Worm (Caenorhabditis elegans): Measurements from ENCODE around the gene T07D3.2.

DNA sequence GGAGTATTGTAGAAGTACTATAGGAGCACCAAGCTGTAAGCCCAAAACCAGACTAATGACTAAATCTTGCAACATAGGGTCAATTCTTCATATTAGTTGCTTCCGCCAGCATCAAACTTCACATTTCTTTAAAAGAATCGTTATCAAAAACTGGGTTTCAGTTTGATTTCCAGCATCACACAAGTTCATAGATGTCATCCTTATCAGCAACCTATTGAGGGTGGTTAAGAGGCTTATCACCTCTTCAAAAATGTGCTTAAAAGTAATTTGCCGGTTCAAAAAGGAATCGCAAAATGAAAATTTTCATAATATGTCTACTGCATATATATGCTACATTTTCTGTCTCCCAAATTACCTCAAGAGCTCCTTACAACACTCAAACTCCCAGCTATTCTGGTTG, 42.0 kb downstream of the T07D3.2 start, which contains the start of gene clec-43:
- peak; percentile 71 for TF ChIP-seq fos-1 (tag; optimal IDR thresholded peaks at IDR 0.05)
- TF ChIP-seq ceh-82 (tag; optimal IDR thresholded peaks at IDR 0.05) = no peak
- TF ChIP-seq elt-3 (tag; optimal IDR thresholded peaks at IDR 0.05) = no peak
- TF ChIP-seq nhr-77 (tag; optimal IDR thresholded peaks at IDR 0.05) = no peak
- TF ChIP-seq sma-3 (GFP tag; optimal IDR thresholded peaks at IDR 0.05) = no peak
- TF ChIP-seq aly-2 (tag; optimal IDR thresholded peaks at IDR 0.05) = no peak
- TF ChIP-seq lsy-2 (tag; optimal IDR thresholded peaks at IDR 0.05) = no peak
- no peak for TF ChIP-seq F13H6.1 (tag; optimal IDR thresholded peaks at IDR 0.05)
- no peak for TF ChIP-seq nhr-237 (tag; optimal IDR thresholded peaks at IDR 0.05)
- TF ChIP-seq blmp-1 (tag; optimal IDR thresholded peaks at IDR 0.05; ENCODE audit: insufficient read depth) = no peak
- TF ChIP-seq snpc-4 (tag; optimal IDR thresholded peaks at IDR 0.05) = no peak
- TF ChIP-seq skn-1 (tag; optimal IDR thresholded peaks at IDR 0.05) = no peak
- no peak for TF ChIP-seq nhr-6 (tag; optimal IDR thresholded peaks at IDR 0.05)

All from whole organism, L2 larva.